Worm (Caenorhabditis elegans): ENCODE results near the gene dop-4.

The dop-4 gene

ce11 chrX:1344818-1345217 is 49.8 kb downstream of the dop-4 start (continued):
- peak; percentile 79 for TF ChIP-seq ztf-11 (tag; optimal IDR thresholded peaks at IDR 0.05)
- peak; percentile 93 for TF ChIP-seq nhr-237 (tag; optimal IDR thresholded peaks at IDR 0.05)
- peak; percentile 96 for TF ChIP-seq nhr-77 (tag; optimal IDR thresholded peaks at IDR 0.05)

Data from whole organism, L2 larva.